Worm (Caenorhabditis elegans): ENCODE measurements around the gene R11G10.4.

DNA sequence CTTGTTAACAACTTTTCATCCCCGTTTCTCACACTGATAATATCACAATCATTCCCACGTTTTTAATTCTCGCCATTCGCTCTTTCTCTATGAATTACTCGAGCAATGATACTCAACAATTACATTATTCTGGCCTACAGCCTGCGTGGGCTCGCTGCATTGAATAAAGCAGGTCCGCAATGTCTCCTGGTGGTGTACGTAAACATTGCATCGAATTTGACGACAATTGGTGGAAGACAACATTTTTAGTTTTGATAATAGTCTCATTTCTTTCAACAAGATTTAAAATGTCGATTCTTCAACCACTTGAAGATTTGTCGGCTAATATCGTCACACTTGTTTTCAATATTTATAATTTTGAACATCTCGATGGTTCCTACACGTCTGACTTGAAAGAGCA lies 47.1 kb upstream of the R11G10.4 start, which contains the start of gene bath-39:
- TF ChIP-seq aha-1 (tag; optimal IDR thresholded peaks at IDR 0.05): no peak
- TF ChIP-seq snpc-4 (tag; optimal IDR thresholded peaks at IDR 0.05): no peak
- no peak for TF ChIP-seq nhr-11 (tag; optimal IDR thresholded peaks at IDR 0.05)
- no peak for TF ChIP-seq ces-1 (GFP tag; optimal IDR thresholded peaks at IDR 0.05)
